Worm (Caenorhabditis elegans) whole organism, midembryonic: ENCODE measurements around the gene cest-33.

Experiments used
- T22C8.4 ChIP-seq: fragments of 200-800 bp; sonication (Bioruptor generic); IDR thresholded peaks from 2 replicates; pipeline ENCODE4 v1.3.6; 2022; ENCODE audit warnings: missing genetic modification characterization, missing compliant biosample characterization
- cog-1 ChIP-seq: sonication (generic microtip); optimal IDR thresholded peaks from 2 replicates; lab custom pipeline; 2016; ENCODE audit warnings: missing genetic modification characterization, missing compliant biosample characterization
- flt-1 ChIP-seq: fragments of 200-800 bp; sonication (Bioruptor generic); IDR thresholded peaks from 2 replicates; pipeline ENCODE4 v1.3.6; 2022; ENCODE audit warnings: missing genetic modification characterization, missing compliant biosample characterization
- klf-2 ChIP-seq: fragments of 200-800 bp; sonication (Bioruptor generic); conservative IDR thresholded peaks from 2 replicates; pipeline ENCODE4 v1.3.6; 2022; ENCODE audit warnings: missing genetic modification reagents, missing genetic modification characterization, missing compliant biosample characterization
- med-1 ChIP-seq: sonication (generic microtip); optimal IDR thresholded peaks from 2 replicates; lab custom pipeline; 2017; ENCODE audit warnings: missing genetic modification characterization, mild to moderate bottlenecking, missing compliant biosample characterization, antibody characterized with exemption, missing genetic modification reagents; ENCODE audit not compliant: insufficient read depth
- ref-1 ChIP-seq: fragments of 200-800 bp; sonication (Bioruptor generic); conservative IDR thresholded peaks from 2 replicates; pipeline ENCODE4 v1.3.6; 2022; ENCODE audit warnings: missing genetic modification reagents, missing genetic modification characterization, missing compliant biosample characterization
- tab-1 ChIP-seq: fragments of 200-800 bp; sonication (Bioruptor generic); IDR thresholded peaks from 2 replicates; pipeline ENCODE4 v1.3.6; 2022; ENCODE audit warnings: missing genetic modification characterization, missing compliant biosample characterization
- ztf-23 ChIP-seq: fragments of 200-800 bp; sonication (Bioruptor generic); IDR thresholded peaks from 2 replicates; pipeline ENCODE4 v1.3.6; 2022; ENCODE audit warnings: missing genetic modification reagents, missing genetic modification characterization, missing compliant biosample characterization
- ztf-29 ChIP-seq: fragments of 200-800 bp; sonication (Bioruptor generic); IDR thresholded peaks from 2 replicates; pipeline ENCODE4 v1.3.6; 2022; ENCODE audit warnings: missing genetic modification reagents, missing genetic modification characterization, missing compliant biosample characterization

- TF ChIP-seq ref-1 (GFP tag; lab: Robert Waterston, UW), result no peak
- no peak for TF ChIP-seq klf-2 (GFP tag; lab: Robert Waterston, UW)
- TF ChIP-seq ztf-23 (GFP tag; lab: Robert Waterston, UW), result no peak
- TF ChIP-seq tab-1, result no peak
- TF ChIP-seq flt-1 (GFP tag; lab: Robert Waterston, UW), result no peak
- no peak for TF ChIP-seq cog-1 (tag; lab: Kevin White, UChicago)
- no peak for TF ChIP-seq med-1 (GFP tag; lab: Kevin White, UChicago)
- TF ChIP-seq ztf-29 (GFP tag; lab: Robert Waterston, UW), result no peak
- no peak for TF ChIP-seq T22C8.4 (GFP tag; lab: Robert Waterston, UW)
These were observed 15.9 kb downstream of the cest-33 start for ce11 chrV:6349597-6349996.
